Fruit fly (Drosophila melanogaster) whole organism, embryonic: ENCODE results near the gene CG31347.

ENCODE experiments used
- Antp ChIP-seq: fragments of 200-800 bp; sonication (Bioruptor generic); optimal IDR thresholded peaks from 3 replicates; lab custom pipeline; 2016; ENCODE audit warnings: missing biosample characterization, missing genetic modification characterization
- CG10654 ChIP-seq: fragments of 200-800 bp; sonication (Bioruptor generic); optimal IDR thresholded peaks from 2 replicates; lab custom pipeline; 2016; ENCODE audit warnings: missing biosample characterization, missing genetic modification characterization
- CG11093 ChIP-seq: fragments of 200-800 bp; sonication (Bioruptor generic); IDR thresholded peaks from 3 replicates; pipeline ENCODE4 v1.3.6; 2022; ENCODE audit warnings: missing biosample characterization, missing genetic modification characterization
- CG11695 ChIP-seq: fragments of 200-800 bp; sonication (Bioruptor generic); IDR thresholded peaks from 3 replicates; pipeline ENCODE4 v1.3.6; 2022; ENCODE audit warnings: missing biosample characterization, missing genetic modification characterization
- CG13296 ChIP-seq: fragments of 200-800 bp; sonication (Bioruptor generic); optimal IDR thresholded peaks from 3 replicates; lab custom pipeline; 2018; ENCODE audit warnings: missing biosample characterization, mild to moderate bottlenecking, missing genetic modification characterization
- CG16863 ChIP-seq: fragments of 200-800 bp; sonication (Bioruptor generic); optimal IDR thresholded peaks from 3 replicates; lab custom pipeline; 2016; ENCODE audit warnings: missing biosample characterization, missing genetic modification characterization
- CG18011 ChIP-seq: fragments of 200-800 bp; sonication (Bioruptor generic); optimal IDR thresholded peaks from 2 replicates; lab custom pipeline; 2017; ENCODE audit warnings: missing biosample characterization, missing genetic modification characterization, mild to moderate bottlenecking, moderate library complexity, missing genotype
- CG30403 ChIP-seq: fragments of 200-800 bp; sonication (Bioruptor generic); optimal IDR thresholded peaks from 3 replicates; lab custom pipeline; 2016; ENCODE audit warnings: missing biosample characterization, missing genetic modification characterization
- CG31224 ChIP-seq: fragments of 200-800 bp; sonication (Bioruptor generic); IDR thresholded peaks from 2 replicates; pipeline ENCODE4 v1.3.6; 2022; ENCODE audit warnings: missing biosample characterization, missing genetic modification characterization
- CG33213 ChIP-seq: fragments of 200-800 bp; sonication (Bioruptor generic); optimal IDR thresholded peaks from 3 replicates; lab custom pipeline; 2016; ENCODE audit warnings: missing biosample characterization, missing genetic modification characterization
- CG9727 ChIP-seq: fragments of 200-800 bp; sonication (Bioruptor generic); optimal IDR thresholded peaks from 3 replicates; lab custom pipeline; 2017; ENCODE audit warnings: missing biosample characterization, mild to moderate bottlenecking, missing genetic modification characterization
- CG9797 ChIP-seq: fragments of 200-800 bp; sonication (Bioruptor generic); optimal IDR thresholded peaks from 3 replicates; lab custom pipeline; 2018; ENCODE audit warnings: missing biosample characterization, mild to moderate bottlenecking, missing genetic modification characterization
- CG9817 ChIP-seq: fragments of 200-800 bp; sonication (Bioruptor generic); optimal IDR thresholded peaks from 2 replicates; lab custom pipeline; 2018; ENCODE audit warnings: missing biosample characterization, mild to moderate bottlenecking, missing genetic modification characterization, moderate library complexity
- D ChIP-seq, 2 experiments: fragments of 200-800 bp in 1 of 2; fragments of >200 bp in 1 of 2; sonication (Bioruptor generic) in 1 of 2; optimal IDR thresholded peaks; 2 replicates in 1 of 2; 3 replicates in 1 of 2; lab custom pipeline; 2017; ENCODE audit warnings: mild to moderate bottlenecking in 1 of 2, missing biosample characterization in 1 of 2, missing genetic modification characterization in 1 of 2, missing genetic modification reagents in 1 of 2
- D19A ChIP-seq: fragments of 200-800 bp; optimal IDR thresholded peaks from 3 replicates; lab custom pipeline; 2019; ENCODE audit warnings: missing biosample characterization, mild to moderate bottlenecking, missing genetic modification characterization, moderate library complexity
- Eip74EF ChIP-seq, 2 experiments: fragments of 200-800 bp in 1 of 2; fragments of >200 bp in 1 of 2; sonication (Bioruptor generic) in 1 of 2; optimal IDR thresholded peaks; 2 replicates each; lab custom pipeline; 2017 to 2019; ENCODE audit warnings: missing biosample characterization in 2 of 2, missing genetic modification characterization in 2 of 2, mild to moderate bottlenecking in 1 of 2, moderate library complexity in 1 of 2
- HLH54F ChIP-seq: fragments of 200-800 bp; sonication (Bioruptor generic); optimal IDR thresholded peaks from 3 replicates; lab custom pipeline; 2016; ENCODE audit warnings: missing biosample characterization, missing genetic modification characterization
- Kr ChIP-seq: fragments of 200-800 bp; sonication (Bioruptor generic); optimal IDR thresholded peaks from 2 replicates; lab custom pipeline; 2017; ENCODE audit warnings: missing biosample characterization, mild to moderate bottlenecking, missing genetic modification characterization
- MESR4 ChIP-seq: fragments of 200-800 bp; sonication (Bioruptor generic); optimal IDR thresholded peaks from 2 replicates; lab custom pipeline; 2018; ENCODE audit warnings: missing biosample characterization, mild to moderate bottlenecking, missing genetic modification characterization, moderate library complexity
- Med ChIP-seq: fragments of 200-800 bp; sonication (Bioruptor generic); peaks from one replicate; lab custom pipeline; 2016; ENCODE audit warnings: missing biosample characterization, missing genetic modification characterization, mild to moderate bottlenecking, inconsistent platforms, moderate library complexity
- Pdp1 ChIP-seq, 2 experiments: fragments of 200-800 bp; sonication (Bioruptor generic); optimal IDR thresholded peaks; 3 replicates each; lab custom pipeline; 2016; ENCODE audit warnings: missing biosample characterization in 2 of 2, missing genetic modification characterization in 2 of 2, mild to moderate bottlenecking in 1 of 2, moderate library complexity in 1 of 2
- caup ChIP-seq: fragments of 200-800 bp; sonication (Bioruptor generic); optimal IDR thresholded peaks from 3 replicates; lab custom pipeline; 2017; ENCODE audit warnings: missing biosample characterization, mild to moderate bottlenecking, missing genetic modification characterization, moderate library complexity; ENCODE audit not compliant: severe bottlenecking
- cg ChIP-seq: fragments of 200-800 bp; sonication (Bioruptor generic); optimal IDR thresholded peaks from 3 replicates; lab custom pipeline; 2019; ENCODE audit warnings: missing biosample characterization, mild to moderate bottlenecking, missing genetic modification characterization, moderate library complexity
- chinmo ChIP-seq: fragments of 200-800 bp; sonication (Bioruptor generic); IDR thresholded peaks from 4 replicates; pipeline ENCODE4 v1.3.6; 2022; ENCODE audit warnings: missing biosample characterization, missing genetic modification characterization; ENCODE audit not compliant: partially characterized antibody
- cwo ChIP-seq: fragments of 200-800 bp; sonication (Bioruptor generic); optimal IDR thresholded peaks from 3 replicates; lab custom pipeline; 2017; ENCODE audit warnings: missing biosample characterization, missing genetic modification characterization, mild to moderate bottlenecking, moderate library complexity, missing genetic modification reagents
- dm ChIP-seq: fragments of 200-800 bp; sonication (Bioruptor generic); optimal IDR thresholded peaks from 3 replicates; lab custom pipeline; 2016; ENCODE audit warnings: missing biosample characterization, missing genetic modification characterization
- dysf ChIP-seq: fragments of 200-800 bp; sonication (Bioruptor generic); IDR thresholded peaks from 3 replicates; pipeline ENCODE4 v1.3.6; 2022; ENCODE audit warnings: missing biosample characterization, missing genetic modification characterization
- eyg ChIP-seq: fragments of 200-800 bp; sonication (Bioruptor generic); optimal IDR thresholded peaks from 3 replicates; lab custom pipeline; 2016; ENCODE audit warnings: missing biosample characterization, missing genetic modification characterization
- insv ChIP-seq, 2 experiments: fragments of 200-800 bp; sonication (Bioruptor generic); optimal IDR thresholded peaks; 3 replicates each; lab custom pipeline; 2016 to 2018; ENCODE audit warnings: missing biosample characterization in 2 of 2, missing genetic modification characterization in 2 of 2
- klu ChIP-seq: fragments of 200-800 bp; sonication (Bioruptor generic); IDR thresholded peaks from 2 replicates; pipeline ENCODE4 v1.3.6; 2022; ENCODE audit warnings: missing biosample characterization, missing genetic modification characterization
- sens ChIP-seq: fragments of 200-800 bp; sonication (Bioruptor generic); peaks from one replicate; lab custom pipeline; 2016; ENCODE audit warnings: missing biosample characterization, missing genetic modification characterization
- sens-2 ChIP-seq: fragments of 200-800 bp; sonication (Bioruptor generic); IDR thresholded peaks from 2 replicates; pipeline ENCODE4 v1.3.6; 2022; ENCODE audit warnings: missing biosample characterization, missing genetic modification characterization
- sug ChIP-seq: fragments of 200-800 bp; optimal IDR thresholded peaks from 2 replicates; lab custom pipeline; 2019; ENCODE audit warnings: missing biosample characterization, mild to moderate bottlenecking, missing genetic modification characterization, moderate library complexity
- zfh2 ChIP-seq: fragments of 200-800 bp; sonication (Bioruptor generic); optimal IDR thresholded peaks from 2 replicates; lab custom pipeline; 2016; ENCODE audit warnings: missing biosample characterization, missing genetic modification characterization

CG31347 gene

dm6 chr3R:12691422-12692101 lies 835 bp downstream of the CG31347 start, which contains the start of gene Arp1 (continued):
- TF ChIP-seq CG11695 (no peak), sens-2 (no peak), CG9817 (tag; lab: Kevin White, UChicago) (no peak), CG18011 (GFP tag; lab: Kevin White, UChicago) (no peak), insv (GFP tag; optimal IDR thresholded peaks at IDR 0.05; lab: Kevin White, UChicago) (no peak), cwo (GFP tag; lab: Kevin White, UChicago) (no peak), MESR4 (GFP tag; lab: Kevin White, UChicago) (peak; percentile 89), CG30403 (no peak), CG13296 (GFP tag; lab: Kevin White, UChicago) (no peak), CG10654 (GFP tag; lab: Kevin White, UChicago) (no peak), Kr (GFP tag; lab: Kevin White, UChicago) (no peak), D19A (tag; lab: Kevin White, UChicago) (no peak), CG16863 (GFP tag; lab: Kevin White, UChicago) (no peak), zfh2 (GFP tag; lab: Kevin White, UChicago) (no peak), CG9727 (GFP tag; lab: Kevin White, UChicago) (no peak), D (optimal IDR thresholded peaks at IDR 0.05; lab: Kevin White, UChicago) (no peak), D (GFP tag; optimal IDR thresholded peaks at IDR 0.05; lab: Kevin White, UChicago) (no peak), dm (no peak), Antp (GFP tag; lab: Kevin White, UChicago) (no peak), CG31224 (GFP tag; lab: Robert Waterston, UW) (no peak), CG9797 (GFP tag; lab: Kevin White, UChicago) (peak; percentile 78), cg (GFP tag; lab: Kevin White, UChicago) (no peak), caup (GFP tag; lab: Kevin White, UChicago) (no peak), klu (GFP tag; lab: Robert Waterston, UW) (no peak), CG11093 (GFP tag; lab: Robert Waterston, UW) (no peak)

- TF ChIP-seq Pdp1 (GFP tag; optimal IDR thresholded peaks at IDR 0.05; lab: Kevin White, UChicago) (peak in 1 of 2 experiments; percentile 70), dysf (GFP tag; lab: Robert Waterston, UW) (no peak), sug (peak; percentile 14), CG33213 (GFP tag; lab: Kevin White, UChicago) (no peak), chinmo (GFP tag; lab: Robert Waterston, UW) (0 out of 4 replicates have a peak, but pooled peaks have one; percentile 31), eyg (GFP tag; lab: Kevin White, UChicago) (no peak), cwo (GFP tag; lab: Kevin White, UChicago) (peak; percentile 53), Med (GFP tag; lab: Kevin White, UChicago) (peak; percentile 28)
Observed at dm6 chr3R:12688672-12689417, 3.6 kb downstream of the CG31347 start, which contains the start of gene kar. TSS of gene kar (minus strand) at chr3R:12689367.

DNA sequence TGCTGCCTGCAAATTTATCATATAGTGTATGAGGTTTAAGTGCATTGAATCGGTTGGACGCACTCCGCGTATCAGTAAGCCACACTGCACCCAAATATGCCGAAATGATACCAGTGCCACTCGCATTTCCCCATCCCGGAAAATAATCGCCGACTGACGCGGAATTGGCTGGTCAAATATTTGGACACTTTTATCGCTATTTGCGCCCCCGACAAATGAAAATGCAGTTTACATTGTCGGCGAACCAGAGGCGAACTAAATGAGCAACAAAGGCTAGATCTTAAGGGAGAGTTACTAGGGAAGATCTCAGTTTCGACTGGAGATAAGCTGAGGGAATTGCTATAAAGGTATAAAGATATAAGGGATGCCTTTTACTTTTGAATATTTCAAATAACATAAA lies 4.3 kb downstream of the CG31347 start:
- no peak for TF ChIP-seq HLH54F (GFP tag; lab: Kevin White, UChicago)
- peak; percentile 64 for TF ChIP-seq sens (GFP tag; lab: Kevin White, UChicago)
- TF ChIP-seq Eip74EF (GFP tag; optimal IDR thresholded peaks at IDR 0.05; lab: Kevin White, UChicago), result peak in 1 of 2 experiments; percentile 41
